Worm (Caenorhabditis elegans) whole organism, L4 larva: ENCODE measurements around the gene srj-10.

Experiments used
- F37D6.2 ChIP-seq: sonication (generic microtip); optimal IDR thresholded peaks from 2 replicates; lab custom pipeline; 2016; ENCODE audit warnings: mild to moderate bottlenecking, missing genetic modification characterization, missing compliant biosample characterization
- F44E2.7 ChIP-seq: fragments of 200-800 bp; sonication (Bioruptor generic); IDR thresholded peaks from 2 replicates; pipeline ENCODE4 v2.1.2; 2022; ENCODE audit warnings: missing genetic modification characterization, missing compliant biosample characterization
- ceh-44 ChIP-seq: fragments of 200-800 bp; sonication (Bioruptor generic); IDR thresholded peaks from 2 replicates; pipeline ENCODE4 v1.3.6; 2022; ENCODE audit warnings: missing genetic modification reagents, missing genetic modification characterization, missing compliant biosample characterization
- ceh-82 ChIP-seq: sonication (generic microtip); optimal IDR thresholded peaks from 2 replicates; lab custom pipeline; 2017; ENCODE audit warnings: missing biosample characterization, missing genetic modification characterization
- egl-27 ChIP-seq: sonication (generic microtip); optimal IDR thresholded peaks from 3 replicates; lab custom pipeline; 2017; ENCODE audit warnings: missing biosample characterization, missing genetic modification reagents, missing genetic modification characterization
- egl-43 ChIP-seq: fragments of 200-800 bp; sonication (Bioruptor generic); IDR thresholded peaks from 2 replicates; pipeline ENCODE4 v1.3.6; 2022; ENCODE audit warnings: missing genetic modification reagents, missing genetic modification characterization, missing compliant biosample characterization
- lin-13 ChIP-seq: fragments of 150-350 bp; optimal IDR thresholded peaks from 2 replicates; lab custom pipeline; 2014; ENCODE audit warnings: missing biosample characterization, missing genetic modification reagents, missing genetic modification characterization
- mdl-1 ChIP-seq, 2 experiments: fragments of 150-350 bp in 1 of 2; sonication (generic microtip) in 1 of 2; optimal IDR thresholded peaks; 2 replicates each; lab custom pipeline; 2014 to 2017; ENCODE audit warnings: missing biosample characterization in 2 of 2, missing genetic modification characterization in 2 of 2
- pqm-1 ChIP-seq: sonication (generic microtip); optimal IDR thresholded peaks from 2 replicates; lab custom pipeline; 2017; ENCODE audit warnings: missing biosample characterization, missing genetic modification characterization
- zag-1 ChIP-seq: fragments of 150-350 bp; optimal IDR thresholded peaks from 2 replicates; lab custom pipeline; 2014; ENCODE audit warnings: missing biosample characterization, missing genetic modification characterization

DNA sequence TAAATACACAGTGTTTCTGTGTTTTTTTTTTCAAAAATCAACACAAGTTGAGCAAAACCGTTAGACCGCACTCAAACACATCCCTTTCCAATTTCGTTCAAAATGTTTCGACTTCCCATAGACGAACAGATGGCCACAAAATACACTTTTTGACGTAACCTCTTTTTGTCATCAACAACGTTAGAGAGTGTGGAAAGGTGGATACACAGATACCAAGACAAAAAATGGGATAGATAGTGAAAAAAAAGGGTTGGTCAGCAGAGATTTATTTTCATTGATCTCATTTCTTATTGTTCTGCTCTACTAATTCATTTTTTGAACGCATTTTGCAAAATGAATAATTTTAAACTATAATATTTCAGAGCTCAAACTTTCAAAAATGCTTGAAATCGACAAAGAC lies 21.1 kb upstream of the srj-10 start:
- TF ChIP-seq lin-13 (GFP tag; lab: Kevin White, UChicago): no peak
- TF ChIP-seq pqm-1 (tag; lab: Kevin White, UChicago): no peak
- TF ChIP-seq F44E2.7 (GFP tag; lab: Robert Waterston, UW): no peak
- TF ChIP-seq egl-43 (GFP tag; lab: Robert Waterston, UW): no peak
- TF ChIP-seq mdl-1 (tag; optimal IDR thresholded peaks at IDR 0.05; lab: Kevin White, UChicago): no peak
- no peak for TF ChIP-seq ceh-82 (tag; lab: Kevin White, UChicago)
- TF ChIP-seq ceh-44 (GFP tag; lab: Robert Waterston, UW): no peak
- no peak for TF ChIP-seq zag-1 (tag; lab: Kevin White, UChicago)
- no peak for TF ChIP-seq egl-27 (tag; lab: Kevin White, UChicago)
- TF ChIP-seq F37D6.2 (tag; lab: Kevin White, UChicago): no peak
